Worm (Caenorhabditis elegans) whole organism, L3 larva: ENCODE measurements around the gene dsl-6.

Source experiments
- aly-2 ChIP-seq: fragments of 150-350 bp; optimal IDR thresholded peaks from 2 replicates; lab custom pipeline; 2014; ENCODE audit warnings: missing biosample characterization, missing genetic modification characterization
- ama-1 ChIP-seq: fragments of 150-350 bp; optimal IDR thresholded peaks from 2 replicates; lab custom pipeline; 2018
- fkh-10 ChIP-seq: sonication (generic microtip); optimal IDR thresholded peaks from 2 replicates; lab custom pipeline; 2017; ENCODE audit warnings: missing biosample characterization, missing genetic modification reagents, missing genetic modification characterization
- lin-15B ChIP-seq: fragments of 150-350 bp; optimal IDR thresholded peaks from 2 replicates; lab custom pipeline; 2014; ENCODE audit warnings: missing biosample characterization, missing genetic modification characterization
- mml-1 ChIP-seq: fragments of 150-350 bp; sonication (generic microtip); optimal IDR thresholded peaks from 3 replicates; lab custom pipeline; 2014; ENCODE audit warnings: missing biosample characterization, missing genetic modification characterization
- snpc-4 ChIP-seq: fragments of 150-350 bp; optimal IDR thresholded peaks from 2 replicates; lab custom pipeline; 2014; ENCODE audit warnings: missing biosample characterization, missing genetic modification characterization
- unc-62 ChIP-seq: fragments of 150-350 bp; sonication (generic microtip); optimal IDR thresholded peaks from 4 replicates; lab custom pipeline; 2014; ENCODE audit warnings: missing biosample characterization, missing genetic modification reagents, missing genetic modification characterization
- zag-1 ChIP-seq: fragments of 150-350 bp; optimal IDR thresholded peaks from 2 replicates; lab custom pipeline; 2014; ENCODE audit warnings: missing biosample characterization, missing genetic modification characterization

ce11 chrIV:11421696-11422095 is 23.6 kb upstream of the dsl-6 start, which contains the start of gene F22B3.7:
- TF ChIP-seq zag-1 (tag; lab: Kevin White, UChicago) (no peak), mml-1 (tag; lab: Kevin White, UChicago) (no peak), aly-2 (tag; lab: Kevin White, UChicago) (no peak), snpc-4 (no peak), lin-15B (tag; lab: Kevin White, UChicago) (no peak), ama-1 (lab: Kevin White, UChicago) (no peak), unc-62 (GFP tag; lab: Kevin White, UChicago) (no peak), fkh-10 (no peak)
